Worm (Caenorhabditis elegans): ENCODE results near the gene ctsa-3.2.

ctsa-3.2 gene

ce11 chrII:9892409-9892808 is 17.4 kb downstream of the ctsa-3.2 start, which contains the start of gene C08H9.16:
TSS of gene C08H9.16 (plus strand) at chrII:9892778.
- TF ChIP-seq rbr-2 (tag; optimal IDR thresholded peaks at IDR 0.05) (peak; percentile 20), nhr-6 (tag; optimal IDR thresholded peaks at IDR 0.05) (peak; percentile 13), daf-16 (GFP tag; optimal IDR thresholded peaks at IDR 0.05) (no peak), daf-16 (tag; optimal IDR thresholded peaks at IDR 0.05) (peak; percentile 46), mxl-2 (GFP tag; conservative IDR thresholded peaks at IDR 0.05) (no peak), gei-8 (GFP tag; optimal IDR thresholded peaks at IDR 0.05) (no peak), egl-43 (GFP tag; IDR thresholded peaks at IDR 0.05) (no peak), ama-1 (optimal IDR thresholded peaks at IDR 0.05) (no peak), ceh-82 (tag; optimal IDR thresholded peaks at IDR 0.05) (no peak), php-3 (GFP tag; IDR thresholded peaks at IDR 0.05) (no peak), hif-1 (tag; optimal IDR thresholded peaks at IDR 0.05) (peak in 1 of 2 experiments; percentile 18), mes-2 (tag; optimal IDR thresholded peaks at IDR 0.05; ENCODE audit: poor library complexity, severe bottlenecking) (peak; percentile 68), hmg-1.1 (GFP tag; IDR thresholded peaks at IDR 0.05) (peak; percentile 18; the same call in 1 of the 2 replicates), unc-130 (GFP tag; optimal IDR thresholded peaks at IDR 0.05) (peak; percentile 24), dpl-1 (GFP tag; optimal IDR thresholded peaks at IDR 0.05) (peak; percentile 65), dmd-6 (GFP tag; IDR thresholded peaks at IDR 0.05) (peak; percentile 26; the same call in 1 of the 2 replicates), hlh-30 (tag; optimal IDR thresholded peaks at IDR 0.05; ENCODE audit: insufficient read depth) (peak; percentile 45), nhr-11 (tag; optimal IDR thresholded peaks at IDR 0.05) (peak; percentile 67), ztf-7 (tag; optimal IDR thresholded peaks at IDR 0.05) (no peak), saeg-2 (GFP tag; IDR thresholded peaks at IDR 0.05) (no peak), nhr-237 (tag; optimal IDR thresholded peaks at IDR 0.05) (no peak), nhr-111 (GFP tag; optimal IDR thresholded peaks at IDR 0.05) (no peak), mep-1 (tag; optimal IDR thresholded peaks at IDR 0.05) (peak; percentile 67), hlh-11 (tag; optimal IDR thresholded peaks at IDR 0.05) (peak; percentile 57), aha-1 (tag) (peak; percentile 49), lsy-2 (tag; optimal IDR thresholded peaks at IDR 0.05) (peak; percentile 89 to 99), ceh-28 (tag; optimal IDR thresholded peaks at IDR 0.05) (no peak), pha-4 (GFP tag; IDR thresholded peaks at IDR 0.05) (no peak), pha-4 (tag; optimal IDR thresholded peaks at IDR 0.05) (peak; percentile 59), dve-1 (tag; optimal IDR thresholded peaks at IDR 0.05; ENCODE audit: insufficient read depth) (peak; percentile 57), nhr-77 (tag; optimal IDR thresholded peaks at IDR 0.05) (peak; percentile 43), D1046.2 (GFP tag; IDR thresholded peaks at IDR 0.05) (peak; percentile 98), lin-13 (GFP tag; optimal IDR thresholded peaks at IDR 0.05) (peak; percentile 24), ceh-62 (tag; optimal IDR thresholded peaks at IDR 0.05) (no peak)

ce11 chrII:9894435-9894834 is 19.5 kb downstream of the ctsa-3.2 start, which contains the start of gene F26C11.1:
TSS of gene F26C11.1 (plus strand) at chrII:9894735.
- TF ChIP-seq madf-5 (GFP tag; IDR thresholded peaks at IDR 0.05) (no peak), nhr-237 (tag; optimal IDR thresholded peaks at IDR 0.05) (no peak), dpl-1 (GFP tag; optimal IDR thresholded peaks at IDR 0.05) (no peak), mxl-3 (GFP tag; optimal IDR thresholded peaks at IDR 0.05) (no peak), pha-4 (GFP tag; IDR thresholded peaks at IDR 0.05) (no peak), pha-4 (tag; optimal IDR thresholded peaks at IDR 0.05) (no peak), dve-1 (tag; optimal IDR thresholded peaks at IDR 0.05; ENCODE audit: insufficient read depth) (no peak), dmd-9 (GFP tag; IDR thresholded peaks at IDR 0.05) (no peak), nhr-11 (tag; optimal IDR thresholded peaks at IDR 0.05) (no peak), Y5F2A.4 (GFP tag; optimal IDR thresholded peaks at IDR 0.05) (no peak), ceh-62 (tag; optimal IDR thresholded peaks at IDR 0.05) (no peak), dmd-6 (GFP tag; IDR thresholded peaks at IDR 0.05) (no peak), tag-97 (GFP tag; IDR thresholded peaks at IDR 0.05) (no peak), lin-39 (tag; optimal IDR thresholded peaks at IDR 0.05) (no peak), T26A8.4 (GFP tag; IDR thresholded peaks at IDR 0.05) (no peak), vab-7 (GFP tag; IDR thresholded peaks at IDR 0.05) (no peak), F44E2.7 (GFP tag; IDR thresholded peaks at IDR 0.05) (no peak), ama-1 (optimal IDR thresholded peaks at IDR 0.05) (no peak)
